Fruit fly (Drosophila melanogaster): ENCODE measurements around the gene CG14410.

CG14410 gene

dm6 chrX:14812239-14812638, 24.3 kb upstream of the CG14410 start (continued):
- TF ChIP-seq salr (GFP tag; optimal IDR thresholded peaks at IDR 0.05) (no peak), pdm3 (GFP tag; optimal IDR thresholded peaks at IDR 0.05) (peak; percentile 45), eg (GFP tag; IDR thresholded peaks at IDR 0.05) (peak; percentile 76), Hr4 (GFP tag; optimal IDR thresholded peaks at IDR 0.05) (peak; percentile 63), net (GFP tag; optimal IDR thresholded peaks at IDR 0.05) (peak; percentile 29)

- TF ChIP-seq Ets96B (tag; optimal IDR thresholded peaks at IDR 0.05) (no peak), fkh (GFP tag; optimal IDR thresholded peaks at IDR 0.05) (no peak), CG15336 (GFP tag; IDR thresholded peaks at IDR 0.05) (no peak), CG7368 (GFP tag; optimal IDR thresholded peaks at IDR 0.05) (no peak), topi (GFP tag; optimal IDR thresholded peaks at IDR 0.05) (no peak), CG3919 (GFP tag; optimal IDR thresholded peaks at IDR 0.05) (no peak), Lpt (GFP tag; optimal IDR thresholded peaks at IDR 0.05) (no peak), svp (GFP tag) (peak; percentile 62)
These were observed 11.6 kb upstream of the CG14410 start for dm6 chrX:14824690-14825469.

dm6 chrX:14825470-14825787, 11.1 kb upstream of the CG14410 start:
- TF ChIP-seq CG6792 (GFP tag; optimal IDR thresholded peaks at IDR 0.05): no peak
- TF ChIP-seq Eip78C (GFP tag): peak; percentile 44

dm6 chrX:14825922-14826617, 10.5 kb upstream of the CG14410 start, which contains the start of gene rut:
rut (minus strand) TSS chrX:14826073.
- peak; percentile 69 for TF ChIP-seq CG6163 (GFP tag; IDR thresholded peaks at IDR 0.05)
- TF ChIP-seq OdsH (GFP tag; optimal IDR thresholded peaks at IDR 0.05): no peak
- TF ChIP-seq Eip75B (GFP tag; optimal IDR thresholded peaks at IDR 0.05): peak; percentile 16
- TF ChIP-seq Eip78C (GFP tag): peak; percentile 47
- peak; percentile 10 for TF ChIP-seq net (GFP tag; optimal IDR thresholded peaks at IDR 0.05)
- peak; percentile 16; the same call in 1 of the 3 replicates for TF ChIP-seq eg (GFP tag; IDR thresholded peaks at IDR 0.05)
- TF ChIP-seq CG32006 (GFP tag; optimal IDR thresholded peaks at IDR 0.05): no peak
- TF ChIP-seq CG34406 (GFP tag; optimal IDR thresholded peaks at IDR 0.05): no peak
- TF ChIP-seq ss (GFP tag; optimal IDR thresholded peaks at IDR 0.05): peak in 1 of 2 experiments; percentile 7
- peak; percentile 2 for TF ChIP-seq vri (GFP tag; optimal IDR thresholded peaks at IDR 0.05)
- peak; percentile 67 for TF ChIP-seq svp (GFP tag)
- no peak for TF ChIP-seq CG11762 (GFP tag; optimal IDR thresholded peaks at IDR 0.05; ENCODE audit: insufficient read depth)
- TF ChIP-seq CG3919 (GFP tag; optimal IDR thresholded peaks at IDR 0.05): peak; percentile 36
- TF ChIP-seq lz (GFP tag; optimal IDR thresholded peaks at IDR 0.05): peak; percentile 14
- peak; percentile 0 for TF ChIP-seq CG7368 (GFP tag; optimal IDR thresholded peaks at IDR 0.05)
- TF ChIP-seq fkh (GFP tag; optimal IDR thresholded peaks at IDR 0.05): peak; percentile 35
- TF ChIP-seq pdm3 (GFP tag; optimal IDR thresholded peaks at IDR 0.05): no peak
- no peak for TF ChIP-seq CG10669 (GFP tag; optimal IDR thresholded peaks at IDR 0.05)
- TF ChIP-seq CG31627 (GFP tag; optimal IDR thresholded peaks at IDR 0.05): peak; percentile 18
- peak; percentile 5 for TF ChIP-seq CG6854 (GFP tag; optimal IDR thresholded peaks at IDR 0.05)

- no peak for TF ChIP-seq esn (GFP tag; optimal IDR thresholded peaks at IDR 0.05)
- TF ChIP-seq Ets96B (tag; optimal IDR thresholded peaks at IDR 0.05): no peak
- no peak for TF ChIP-seq Blimp-1 (GFP tag; optimal IDR thresholded peaks at IDR 0.05)
- TF ChIP-seq Sox102F (GFP tag; optimal IDR thresholded peaks at IDR 0.05): no peak
These were observed 8.9 kb upstream of the CG14410 start for dm6 chrX:14827643-14828042.

All from whole organism, prepupa.